Fruit fly (Drosophila melanogaster) whole organism, pupa: ENCODE measurements around the gene Gr94a.

Source experiments
- CG13204 ChIP-seq: fragments of 200-800 bp; sonication (Bioruptor generic); optimal IDR thresholded peaks from 2 replicates; lab custom pipeline; 2018; ENCODE audit warnings: missing biosample characterization, mild to moderate bottlenecking, missing genetic modification characterization, moderate library complexity
- CG17806 ChIP-seq: fragments of 200-800 bp; sonication (Bioruptor generic); optimal IDR thresholded peaks from 2 replicates; lab custom pipeline; 2018; ENCODE audit warnings: missing biosample characterization, mild to moderate bottlenecking, missing genetic modification characterization, moderate library complexity
- CG8301 ChIP-seq: fragments of 200-800 bp; sonication (Bioruptor generic); optimal IDR thresholded peaks from 2 replicates; lab custom pipeline; 2018; ENCODE audit warnings: missing biosample characterization, mild to moderate bottlenecking, missing genetic modification characterization
- D1 ChIP-seq: fragments of 200-800 bp; sonication (Bioruptor generic); optimal IDR thresholded peaks from 2 replicates; lab custom pipeline; 2018; ENCODE audit warnings: missing biosample characterization, mild to moderate bottlenecking, missing genetic modification characterization, moderate library complexity
- EcR ChIP-seq: fragments of 200-800 bp; sonication (Bioruptor generic); optimal IDR thresholded peaks from 3 replicates; lab custom pipeline; 2019; ENCODE audit warnings: missing biosample characterization, missing genetic modification characterization, mild to moderate bottlenecking, moderate library complexity, missing genetic modification reagents
- Pif1A ChIP-seq: fragments of 200-800 bp; sonication (Bioruptor generic); optimal IDR thresholded peaks from 3 replicates; lab custom pipeline; 2016; ENCODE audit warnings: missing biosample characterization, missing genetic modification characterization

DNA sequence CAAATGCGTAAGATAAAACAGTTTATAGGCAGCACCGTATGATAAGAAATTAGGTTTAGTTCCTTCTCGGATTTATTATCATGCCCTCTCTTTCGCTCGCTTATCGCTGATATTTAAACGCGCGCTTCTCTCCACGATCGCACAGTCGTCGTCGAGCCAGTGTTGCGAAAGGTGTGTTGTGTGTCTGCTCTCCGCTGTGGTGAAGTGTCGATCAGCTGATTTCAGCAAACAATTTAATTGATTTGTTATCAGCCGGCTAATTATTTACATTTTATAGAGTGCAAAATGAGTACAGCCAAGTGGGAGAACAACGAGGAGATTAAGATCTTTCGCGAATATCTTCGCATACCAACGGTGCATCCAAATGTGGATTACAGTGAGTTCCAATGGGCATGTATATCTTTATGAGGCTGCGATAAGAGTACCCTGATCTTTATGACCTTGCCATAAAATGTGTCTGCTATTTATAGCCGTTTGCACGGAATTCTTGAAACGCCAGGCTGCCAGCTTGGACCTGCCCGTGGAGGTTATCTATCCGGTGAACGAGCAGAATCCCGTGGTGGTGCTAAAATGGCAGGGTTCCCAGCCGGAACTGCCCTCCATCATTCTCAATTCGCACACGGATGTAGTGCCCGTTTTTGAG is 40.2 kb downstream of the Gr94a start, which contains the start of the genes CG17110 and CG6726:
- TF ChIP-seq CG13204 (GFP tag; lab: Kevin White, UChicago) (no peak), CG8301 (no peak), CG17806 (no peak), EcR (no peak), D1 (tag; lab: Kevin White, UChicago) (no peak), Pif1A (GFP tag; lab: Kevin White, UChicago) (no peak)
